Worm (Caenorhabditis elegans) whole organism, L3 larva: Measurements from ENCODE around the gene aptf-4.

ENCODE experiments used
- R02D3.7 ChIP-seq: fragments of 150-350 bp; optimal IDR thresholded peaks from 2 replicates; lab custom pipeline; 2014; ENCODE audit warnings: missing biosample characterization, missing genetic modification characterization
- ama-1 ChIP-seq: fragments of 150-350 bp; optimal IDR thresholded peaks from 2 replicates; lab custom pipeline; 2018
- ceh-28 ChIP-seq: fragments of 150-350 bp; optimal IDR thresholded peaks from 2 replicates; lab custom pipeline; 2014; ENCODE audit warnings: missing biosample characterization, missing genetic modification reagents, missing genetic modification characterization
- egl-27 ChIP-seq: sonication (generic microtip); optimal IDR thresholded peaks from 4 replicates; lab custom pipeline; 2017; ENCODE audit warnings: missing biosample characterization, missing genetic modification reagents, missing genetic modification characterization
- elt-3 ChIP-seq, 3 experiments: fragments of 150-350 bp in 1 of 3; sonication (generic microtip) in 2 of 3; optimal IDR thresholded peaks; 2 replicates in 2 of 3; 4 replicates in 1 of 3; lab custom pipeline; 2014 to 2017; ENCODE audit warnings: missing biosample characterization in 3 of 3, missing genetic modification characterization in 3 of 3
- nfya-1 ChIP-seq: sonication (generic microtip); optimal IDR thresholded peaks from 2 replicates; lab custom pipeline; 2017; ENCODE audit warnings: missing genetic modification characterization, mild to moderate bottlenecking, missing compliant biosample characterization, antibody characterized with exemption, moderate library complexity; ENCODE audit not compliant: insufficient read depth
- nhr-43 ChIP-seq: sonication (generic microtip); optimal IDR thresholded peaks from 2 replicates; lab custom pipeline; 2016; ENCODE audit warnings: mild to moderate bottlenecking, missing genetic modification characterization, missing compliant biosample characterization; ENCODE audit not compliant: poor library complexity, severe bottlenecking
- nhr-77 ChIP-seq: fragments of 150-350 bp; optimal IDR thresholded peaks from 2 replicates; lab custom pipeline; 2014; ENCODE audit warnings: missing biosample characterization, missing genetic modification characterization
- tbx-2 ChIP-seq: sonication (generic microtip); optimal IDR thresholded peaks from 2 replicates; lab custom pipeline; 2016; ENCODE audit warnings: mild to moderate bottlenecking, missing genetic modification characterization, missing compliant biosample characterization
- unc-62 ChIP-seq: fragments of 150-350 bp; sonication (generic microtip); optimal IDR thresholded peaks from 4 replicates; lab custom pipeline; 2014; ENCODE audit warnings: missing biosample characterization, missing genetic modification reagents, missing genetic modification characterization

- TF ChIP-seq egl-27 (no peak), R02D3.7 (tag; lab: Kevin White, UChicago) (no peak), elt-3 (tag; optimal IDR thresholded peaks at IDR 0.05; lab: Kevin White, UChicago) (no peak), nhr-77 (tag; lab: Kevin White, UChicago) (no peak), ceh-28 (tag; lab: Kevin White, UChicago) (no peak), tbx-2 (tag; lab: Kevin White, UChicago) (no peak), ama-1 (lab: Kevin White, UChicago) (no peak), unc-62 (GFP tag; lab: Kevin White, UChicago) (no peak), nhr-43 (tag; lab: Kevin White, UChicago) (no peak), nfya-1 (tag; lab: Kevin White, UChicago) (peak; percentile 21)
These were observed 13.2 kb upstream of the aptf-4 start, which contains the start of gene F54C9.9 for ce11 chrII:8577509-8578099.
